Fruit fly (Drosophila melanogaster) whole organism, adult: ENCODE results near the gene Sec63.

Experiments used
- CG14711 ChIP-seq: fragments of 200-800 bp; sonication (Bioruptor generic); optimal IDR thresholded peaks from 2 replicates; lab custom pipeline; 2018; ENCODE audit warnings: missing biosample characterization, mild to moderate bottlenecking, missing genetic modification characterization, moderate library complexity
- Clk ChIP-seq: fragments of 200-800 bp; sonication (Bioruptor generic); optimal IDR thresholded peaks from 2 replicates; lab custom pipeline; 2017; ENCODE audit warnings: missing biosample characterization, missing genetic modification characterization
- Hr96 ChIP-seq: fragments of 200-800 bp; sonication (Bioruptor generic); optimal IDR thresholded peaks from 2 replicates; lab custom pipeline; 2016; ENCODE audit warnings: missing biosample characterization, missing genetic modification characterization
- Mnt ChIP-seq: fragments of 200-800 bp; sonication (Bioruptor generic); optimal IDR thresholded peaks from 2 replicates; lab custom pipeline; 2016; ENCODE audit warnings: missing biosample characterization, mild to moderate bottlenecking, missing genetic modification characterization
- bab1 ChIP-seq: fragments of 200-800 bp; sonication (Bioruptor generic); optimal IDR thresholded peaks from 3 replicates; lab custom pipeline; 2019; ENCODE audit warnings: missing biosample characterization, mild to moderate bottlenecking, missing genetic modification characterization, moderate library complexity
- pad ChIP-seq: fragments of 200-800 bp; sonication (Bioruptor generic); optimal IDR thresholded peaks from 3 replicates; lab custom pipeline; 2017; ENCODE audit warnings: missing biosample characterization, missing genetic modification characterization, mild to moderate bottlenecking, moderate library complexity, missing genetic modification reagents
- tj ChIP-seq: fragments of 200-800 bp; sonication (Bioruptor generic); optimal IDR thresholded peaks from 3 replicates; lab custom pipeline; 2017; ENCODE audit warnings: missing biosample characterization, mild to moderate bottlenecking, missing genetic modification characterization, moderate library complexity

dm6 chr3L:7401972-7402371 is 41.6 kb downstream of the Sec63 start:
- TF ChIP-seq CG14711 (no peak), pad (GFP tag; lab: Kevin White, UChicago) (no peak), Mnt (GFP tag; lab: Kevin White, UChicago) (no peak), Clk (no peak), Hr96 (GFP tag; lab: Kevin White, UChicago) (no peak), bab1 (GFP tag; lab: Kevin White, UChicago) (no peak), tj (GFP tag; lab: Kevin White, UChicago) (no peak)
